Worm (Caenorhabditis elegans) whole organism, early embryonic: Measurements from ENCODE around the gene F01D4.5.

ENCODE experiments used
- B0310.2 ChIP-seq: sonication (generic microtip); optimal IDR thresholded peaks from 2 replicates; lab custom pipeline; 2016; ENCODE audit warnings: mild to moderate bottlenecking, missing genetic modification characterization, missing compliant biosample characterization
- F13C5.2 ChIP-seq: sonication (generic microtip); optimal IDR thresholded peaks from 2 replicates; lab custom pipeline; 2017; ENCODE audit warnings: mild to moderate bottlenecking, missing genetic modification characterization, inconsistent platforms, missing compliant biosample characterization
- aly-1 ChIP-seq: sonication (generic microtip); optimal IDR thresholded peaks from 2 replicates; lab custom pipeline; 2016; ENCODE audit warnings: missing genetic modification characterization, missing compliant biosample characterization
- ama-1 ChIP-seq: fragments of 150-350 bp; optimal IDR thresholded peaks from 2 replicates; lab custom pipeline; 2014
- ceh-13 ChIP-seq: fragments of 200-800 bp; sonication (Bioruptor generic); optimal IDR thresholded peaks from 2 replicates; lab custom pipeline; 2018; ENCODE audit warnings: mild to moderate bottlenecking, missing genetic modification characterization, missing compliant biosample characterization
- ceh-36 ChIP-seq: sonication (generic microtip); optimal IDR thresholded peaks from 2 replicates; lab custom pipeline; 2016; ENCODE audit warnings: missing genetic modification characterization, inconsistent platforms, missing compliant biosample characterization
- ets-7 ChIP-seq: sonication (generic microtip); optimal IDR thresholded peaks from 2 replicates; lab custom pipeline; 2016; ENCODE audit warnings: missing genotype, missing genetic modification characterization, missing compliant biosample characterization
- flt-1 ChIP-seq: fragments of 200-800 bp; sonication (Bioruptor generic); IDR thresholded peaks from 2 replicates; pipeline ENCODE4 v1.3.6; 2022; ENCODE audit warnings: missing genetic modification characterization, missing compliant biosample characterization
- hmbx-1 ChIP-seq: sonication (generic microtip); optimal IDR thresholded peaks from 2 replicates; lab custom pipeline; 2016; ENCODE audit warnings: mild to moderate bottlenecking, missing genetic modification characterization, missing compliant biosample characterization
- hmg-4 ChIP-seq: fragments of 200-800 bp; sonication (Bioruptor generic); optimal IDR thresholded peaks from 2 replicates; lab custom pipeline; 2018; ENCODE audit warnings: mild to moderate bottlenecking, missing genetic modification characterization, missing compliant biosample characterization
- hnd-1 ChIP-seq: sonication (generic microtip); optimal IDR thresholded peaks from 2 replicates; lab custom pipeline; 2016; ENCODE audit warnings: missing genetic modification characterization, missing compliant biosample characterization
- pes-1 ChIP-seq: fragments of 200-800 bp; sonication (Bioruptor generic); IDR thresholded peaks from 2 replicates; pipeline ENCODE4 v1.3.6; 2022; ENCODE audit warnings: missing genetic modification reagents, missing genetic modification characterization, missing compliant biosample characterization
- scrt-1 ChIP-seq: fragments of 200-800 bp; sonication (Bioruptor generic); IDR thresholded peaks from 2 replicates; pipeline ENCODE4 v1.3.6; 2022; ENCODE audit warnings: missing genetic modification characterization, missing compliant biosample characterization
- sea-1 ChIP-seq: fragments of 200-800 bp; sonication (Bioruptor generic); conservative IDR thresholded peaks from 2 replicates; pipeline ENCODE4 v1.3.6; 2022; ENCODE audit warnings: missing genetic modification characterization, missing compliant biosample characterization
- tbx-11 ChIP-seq: fragments of 200-800 bp; sonication (Bioruptor generic); IDR thresholded peaks from 2 replicates; pipeline ENCODE4 v1.3.6; 2022; ENCODE audit warnings: missing genetic modification characterization, missing compliant biosample characterization
- tbx-37 ChIP-seq: fragments of 200-800 bp; sonication (Bioruptor generic); conservative IDR thresholded peaks from 2 replicates; pipeline ENCODE4 v1.3.6; 2022; ENCODE audit warnings: missing genetic modification reagents, missing genetic modification characterization, missing compliant biosample characterization
- tra-4 ChIP-seq: sonication (generic microtip); optimal IDR thresholded peaks from 2 replicates; lab custom pipeline; 2017; ENCODE audit warnings: missing genetic modification characterization, missing compliant biosample characterization

The F01D4.5 gene

DNA sequence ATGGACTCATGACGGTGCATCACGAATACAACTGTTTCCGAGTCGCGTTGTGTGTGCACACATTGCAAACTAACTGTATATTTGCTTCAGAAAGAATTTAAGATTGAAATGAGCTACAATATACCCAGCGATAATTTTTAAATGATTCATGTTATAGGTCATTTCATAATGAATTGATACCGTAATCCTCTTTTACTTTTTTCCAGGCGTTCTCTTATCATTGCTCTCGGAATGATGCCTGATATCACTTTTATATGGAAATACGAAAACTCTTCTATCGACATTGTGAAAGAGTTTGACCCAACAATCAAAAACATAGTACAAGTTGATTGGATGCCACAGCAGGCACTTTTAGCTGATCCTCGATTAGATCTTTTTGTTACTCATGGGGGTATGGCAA, 17.1 kb downstream of the F01D4.5 start:
- TF ChIP-seq ceh-13 (GFP tag; lab: Kevin White, UChicago) (no peak), tbx-37 (GFP tag; lab: Robert Waterston, UW) (no peak), sea-1 (no peak)

DNA sequence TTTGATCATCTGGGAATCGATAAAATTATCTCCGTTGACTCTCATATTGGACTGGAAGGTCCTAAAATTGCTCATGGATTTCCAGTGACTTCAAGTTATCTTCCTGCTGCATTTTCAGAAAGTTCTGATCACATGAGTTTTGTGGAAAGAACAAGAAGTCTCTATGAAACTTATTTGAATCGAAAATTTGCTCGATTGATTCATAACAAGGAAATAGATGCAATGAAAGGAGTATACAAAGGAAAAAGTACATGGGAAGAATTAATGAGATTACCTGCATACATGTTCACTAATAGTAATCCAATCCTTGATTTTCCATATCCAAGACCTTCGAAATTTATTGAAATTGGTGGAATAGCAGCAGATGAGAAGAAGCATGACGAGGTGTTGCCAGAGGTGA, 17.7 kb downstream of the F01D4.5 start:
- TF ChIP-seq tra-4 (no peak), tbx-11 (no peak), tbx-37 (GFP tag; lab: Robert Waterston, UW) (no peak), hmbx-1 (no peak), ceh-36 (no peak), sea-1 (no peak), aly-1 (no peak), pes-1 (GFP tag; lab: Robert Waterston, UW) (no peak), hnd-1 (tag; lab: Kevin White, UChicago) (no peak)

DNA sequence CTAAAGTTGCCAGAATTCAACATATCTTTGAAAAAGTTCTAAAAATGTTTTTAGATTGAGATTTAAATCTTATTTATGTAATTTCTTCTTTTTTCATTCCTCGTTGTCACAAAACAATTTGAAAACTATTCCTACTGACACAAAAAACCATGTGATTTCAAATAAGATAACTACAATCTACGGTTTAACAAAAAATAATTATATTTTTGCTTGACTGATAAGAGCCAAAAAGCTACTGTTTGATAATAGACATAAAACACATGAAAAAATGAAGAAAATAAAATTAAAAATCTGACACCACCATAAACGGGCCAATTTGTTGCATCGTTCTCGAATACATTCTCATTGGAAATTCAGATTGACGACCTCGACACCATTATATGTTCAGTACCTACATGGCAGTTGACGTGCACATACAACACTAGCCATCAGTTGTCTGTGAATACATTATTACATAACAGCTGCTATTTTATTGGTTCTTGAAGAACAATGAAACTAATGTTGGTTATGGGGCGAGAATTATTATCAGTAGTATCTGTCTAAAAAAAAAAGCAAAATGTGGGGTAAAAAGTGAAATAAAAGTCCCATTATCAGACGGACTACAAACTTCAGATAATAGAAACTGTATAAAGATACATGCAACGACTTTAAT, 19.3 kb downstream of the F01D4.5 start, which contains the start of gene ugt-43:
ugt-43 (plus strand) TSS at position 602 of the 652 bp plus-strand sequence.
- TF ChIP-seq hmbx-1 (no peak), aly-1 (no peak), ceh-36 (no peak), B0310.2 (tag; lab: Kevin White, UChicago) (no peak), tbx-37 (GFP tag; lab: Robert Waterston, UW) (no peak), ceh-13 (GFP tag; lab: Kevin White, UChicago) (no peak), hmg-4 (GFP tag; lab: Kevin White, UChicago) (no peak)

DNA sequence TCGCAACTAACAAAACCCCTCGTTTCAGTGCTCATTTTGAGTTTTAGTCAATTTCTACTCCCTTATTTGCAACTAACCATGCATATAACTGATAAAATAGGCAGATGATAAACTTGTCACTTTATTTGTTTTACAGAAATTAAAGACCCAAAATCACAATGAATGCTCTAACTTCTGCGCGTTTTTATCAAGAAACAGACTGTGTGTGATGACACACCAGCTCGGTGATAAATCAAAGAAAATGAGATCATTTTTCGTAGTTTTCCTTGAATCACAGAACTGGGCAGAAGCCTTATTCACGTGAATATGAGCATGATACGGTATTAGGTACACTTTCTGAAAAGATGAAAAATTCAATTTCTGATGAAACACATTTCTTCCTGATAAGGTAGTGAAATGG, 20.3 kb downstream of the F01D4.5 start:
- no peak for TF ChIP-seq ceh-36
- no peak for TF ChIP-seq ceh-13 (GFP tag; lab: Kevin White, UChicago)
- TF ChIP-seq B0310.2 (tag; lab: Kevin White, UChicago), result no peak
- TF ChIP-seq aly-1, result no peak
- TF ChIP-seq tbx-37 (GFP tag; lab: Robert Waterston, UW), result no peak
- TF ChIP-seq hmg-4 (GFP tag; lab: Kevin White, UChicago), result no peak
- TF ChIP-seq hnd-1 (tag; lab: Kevin White, UChicago), result no peak
- no peak for TF ChIP-seq F13C5.2
- no peak for TF ChIP-seq ets-7 (tag; lab: Kevin White, UChicago)
- no peak for TF ChIP-seq ama-1
- TF ChIP-seq tbx-11, result no peak
- TF ChIP-seq hmbx-1, result no peak
- no peak for TF ChIP-seq tra-4
- no peak for TF ChIP-seq scrt-1
- no peak for TF ChIP-seq sea-1
- no peak for TF ChIP-seq pes-1 (GFP tag; lab: Robert Waterston, UW)
- no peak for TF ChIP-seq flt-1 (GFP tag; lab: Robert Waterston, UW)

DNA sequence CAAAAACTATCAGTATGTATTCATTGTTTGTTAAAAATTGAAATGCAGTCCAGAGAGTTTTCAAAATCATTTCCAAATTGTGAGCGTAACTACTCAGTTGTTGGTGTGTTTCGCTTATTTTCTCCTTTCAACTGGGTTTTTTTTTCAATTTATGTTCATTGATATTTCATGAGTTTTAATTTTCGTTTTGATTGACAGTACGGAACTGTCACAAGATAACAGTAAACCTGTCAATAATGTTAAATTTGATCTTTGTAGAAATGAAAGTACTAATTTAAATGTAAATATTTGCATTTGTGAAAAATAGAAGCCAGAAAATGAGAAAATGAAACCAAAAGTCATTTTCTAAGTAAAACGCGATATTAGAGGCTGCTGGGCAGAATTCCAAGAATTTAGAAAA, 20.8 kb downstream of the F01D4.5 start:
- TF ChIP-seq aly-1 (no peak), hnd-1 (tag; lab: Kevin White, UChicago) (no peak), tbx-11 (no peak), hmbx-1 (no peak), ets-7 (tag; lab: Kevin White, UChicago) (no peak), tbx-37 (GFP tag; lab: Robert Waterston, UW) (no peak), ceh-36 (no peak), hmg-4 (GFP tag; lab: Kevin White, UChicago) (no peak), scrt-1 (no peak), B0310.2 (tag; lab: Kevin White, UChicago) (no peak), sea-1 (no peak), ama-1 (no peak), flt-1 (GFP tag; lab: Robert Waterston, UW) (no peak), pes-1 (GFP tag; lab: Robert Waterston, UW) (no peak), F13C5.2 (no peak), tra-4 (no peak)

DNA sequence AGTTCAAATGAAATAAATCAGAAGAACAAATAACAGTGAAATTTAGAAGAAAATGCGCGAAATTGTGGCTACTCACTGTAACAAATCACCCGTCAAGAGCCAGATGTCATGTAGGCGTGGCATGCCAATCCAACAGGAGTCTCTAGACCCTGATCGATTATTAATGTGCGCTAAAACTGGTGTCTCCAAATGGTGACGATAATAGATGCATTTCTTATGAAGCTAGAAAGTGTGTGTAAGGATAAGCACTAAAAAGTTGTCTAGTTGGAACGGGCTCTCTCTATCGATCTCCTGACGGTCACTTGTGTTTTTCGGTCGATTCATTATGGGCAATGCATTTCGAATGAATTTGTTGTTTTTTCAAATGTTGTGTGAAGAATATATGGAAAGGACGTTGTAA, 21.7 kb downstream of the F01D4.5 start, which contains the start of gene mec-3:
mec-3 (minus strand) TSS at position 101 of the 400 bp plus-strand sequence.
- TF ChIP-seq scrt-1, result no peak

DNA sequence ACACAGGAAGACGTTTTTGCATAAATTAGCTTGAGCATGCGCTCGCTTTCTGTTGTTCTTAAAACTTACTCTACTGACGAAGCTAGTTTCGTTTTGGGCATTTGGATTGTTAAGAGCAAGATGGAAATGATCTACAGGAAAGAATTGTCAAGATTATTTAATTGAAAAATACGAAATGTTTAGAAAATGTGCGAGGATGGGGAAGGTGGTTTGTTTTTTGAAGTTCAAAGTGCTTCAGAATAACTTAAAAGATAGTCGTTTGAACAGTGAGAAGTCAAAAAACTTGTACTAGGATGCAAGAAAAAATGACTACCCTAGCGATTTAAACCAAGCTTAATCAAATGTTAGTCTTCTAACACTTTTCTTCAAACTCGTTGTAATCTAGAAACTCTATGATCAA, 26.3 kb downstream of the F01D4.5 start, which contains the start of gene srb-17:
srb-17 (minus strand) TSS at position 101 of the 400 bp plus-strand sequence.
- no peak for TF ChIP-seq B0310.2 (tag; lab: Kevin White, UChicago)
- no peak for TF ChIP-seq hnd-1 (tag; lab: Kevin White, UChicago)
- no peak for TF ChIP-seq ceh-13 (GFP tag; lab: Kevin White, UChicago)
- TF ChIP-seq pes-1 (GFP tag; lab: Robert Waterston, UW), result no peak
- no peak for TF ChIP-seq sea-1
- TF ChIP-seq flt-1 (GFP tag; lab: Robert Waterston, UW), result no peak
- no peak for TF ChIP-seq tra-4
- no peak for TF ChIP-seq F13C5.2
- no peak for TF ChIP-seq hmbx-1
- no peak for TF ChIP-seq ceh-36
- no peak for TF ChIP-seq tbx-37 (GFP tag; lab: Robert Waterston, UW)
- TF ChIP-seq ets-7 (tag; lab: Kevin White, UChicago), result no peak
- TF ChIP-seq tbx-11, result no peak
- no peak for TF ChIP-seq hmg-4 (GFP tag; lab: Kevin White, UChicago)
- TF ChIP-seq ama-1, result no peak
- TF ChIP-seq scrt-1, result no peak
- no peak for TF ChIP-seq aly-1

DNA sequence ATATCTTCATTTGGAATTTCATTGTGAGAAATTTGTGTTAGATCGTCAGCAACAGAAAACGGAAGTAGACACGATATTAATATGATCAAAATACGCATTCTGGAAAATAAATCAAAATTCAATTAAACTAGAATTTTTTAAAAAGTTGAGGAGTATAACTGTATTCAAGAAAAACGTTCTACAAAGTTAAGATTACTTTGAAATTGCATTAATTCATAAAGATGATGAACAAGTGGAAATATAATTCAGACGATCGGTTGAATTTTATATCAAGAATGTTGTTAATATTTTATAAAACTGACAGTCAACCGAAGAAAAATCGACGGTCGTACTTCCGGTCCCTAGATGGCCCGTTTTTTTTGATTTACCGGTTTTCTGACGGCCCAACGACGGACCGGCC, 30.5 kb downstream of the F01D4.5 start, which contains the start of gene F01D4.8:
F01D4.8 (minus strand) TSS at position 101 of the 400 bp plus-strand sequence.
- no peak for TF ChIP-seq sea-1
- TF ChIP-seq scrt-1, result no peak

DNA sequence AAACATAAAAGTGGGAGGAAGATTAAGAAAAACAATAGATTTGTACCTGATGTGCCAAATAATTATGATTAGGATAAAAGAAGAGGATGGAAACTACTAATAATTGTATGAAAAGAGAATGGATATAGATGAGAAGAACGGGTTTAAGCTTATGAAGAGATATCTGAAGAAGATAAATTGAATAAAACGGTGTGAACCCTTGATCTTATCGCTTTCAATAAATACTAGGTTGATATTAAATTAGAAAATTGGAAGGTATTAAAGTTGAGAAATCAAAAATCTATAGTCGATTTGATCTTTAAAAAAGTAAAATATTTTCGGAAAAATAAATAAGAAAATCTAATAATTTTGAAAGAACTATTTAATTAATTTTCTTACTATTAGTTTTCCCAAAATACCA, 33.7 kb downstream of the F01D4.5 start, which contains the start of gene F13B12.4:
F13B12.4 (minus strand) TSS at position 101 of the 400 bp plus-strand sequence.
- TF ChIP-seq tbx-11 (no peak), ets-7 (tag; lab: Kevin White, UChicago) (no peak), ama-1 (no peak), flt-1 (GFP tag; lab: Robert Waterston, UW) (no peak), F13C5.2 (no peak), ceh-36 (no peak), tbx-37 (GFP tag; lab: Robert Waterston, UW) (no peak), ceh-13 (GFP tag; lab: Kevin White, UChicago) (no peak), hnd-1 (tag; lab: Kevin White, UChicago) (no peak), hmbx-1 (no peak)
